Fruit fly (Drosophila melanogaster): Measurements from ENCODE around the gene lin-52.

Gene lin-52

dm6 chrX:5724744-5725185 is 30.0 kb downstream of the lin-52 start:
- TF ChIP-seq noc (tag; optimal IDR thresholded peaks at IDR 0.05), result no peak

- no peak for TF ChIP-seq noc (tag; optimal IDR thresholded peaks at IDR 0.05)
These were observed 30.5 kb downstream of the lin-52 start for dm6 chrX:5724151-5724699.

dm6 chrX:5723577-5723976 is 31.2 kb downstream of the lin-52 start:
- no peak for TF ChIP-seq noc (tag; optimal IDR thresholded peaks at IDR 0.05)

- TF ChIP-seq noc (tag; optimal IDR thresholded peaks at IDR 0.05), result peak; percentile 98
These were observed 36.2 kb downstream of the lin-52 start for dm6 chrX:5718476-5719012.

- no peak for TF ChIP-seq noc (tag; optimal IDR thresholded peaks at IDR 0.05)
These were observed 36.9 kb downstream of the lin-52 start, which contains the start of gene CG33080 for dm6 chrX:5717741-5718475. TSS of gene CG33080 (minus strand) at chrX:5717778.

- TF ChIP-seq noc (tag; optimal IDR thresholded peaks at IDR 0.05), result peak; percentile 95
These were observed 39.1 kb downstream of the lin-52 start for dm6 chrX:5715455-5716227.

dm6 chrX:5714786-5715185 is 40.0 kb downstream of the lin-52 start:
- no peak for TF ChIP-seq noc (tag; optimal IDR thresholded peaks at IDR 0.05)

- TF ChIP-seq noc (tag; optimal IDR thresholded peaks at IDR 0.05), result no peak
These were observed 41.8 kb downstream of the lin-52 start for dm6 chrX:5712966-5713365.

dm6 chrX:5705899-5706312 is 48.9 kb downstream of the lin-52 start:
- TF ChIP-seq noc (tag; optimal IDR thresholded peaks at IDR 0.05), result peak; percentile 43

dm6 chrX:5705097-5705496 is 49.7 kb downstream of the lin-52 start:
- no peak for TF ChIP-seq noc (tag; optimal IDR thresholded peaks at IDR 0.05)

All from whole organism, larva.